Fruit fly (Drosophila melanogaster): ENCODE data around the gene CG31365.

The CG31365 gene

dm6 chr3R:23147058-23147457 is 20.8 kb upstream of the CG31365 start:
- TF ChIP-seq Dif (GFP tag; optimal IDR thresholded peaks at IDR 0.05; ENCODE audit: partially characterized antibody) = no peak
- TF ChIP-seq Abd-B (GFP tag; optimal IDR thresholded peaks at IDR 0.05) = no peak
- no peak for TF ChIP-seq brk (GFP tag; optimal IDR thresholded peaks at IDR 0.05)
- no peak for TF ChIP-seq dl (GFP tag; optimal IDR thresholded peaks at IDR 0.05; ENCODE audit: insufficient read depth in 1 of 2, partially characterized antibody in 2 of 2)
- TF ChIP-seq ey (GFP tag; optimal IDR thresholded peaks at IDR 0.05) = no peak
- no peak for TF ChIP-seq sv (GFP tag; optimal IDR thresholded peaks at IDR 0.05)
- TF ChIP-seq psq (GFP tag; optimal IDR thresholded peaks at IDR 0.05) = no peak
- no peak for TF ChIP-seq br (GFP tag; optimal IDR thresholded peaks at IDR 0.05)
- TF ChIP-seq pan (optimal IDR thresholded peaks at IDR 0.05) = no peak
- TF ChIP-seq jim (GFP tag; optimal IDR thresholded peaks at IDR 0.05) = no peak
- no peak for TF ChIP-seq h (GFP tag; optimal IDR thresholded peaks at IDR 0.05)
- no peak for TF ChIP-seq Dfd (GFP tag; optimal IDR thresholded peaks at IDR 0.05)
- TF ChIP-seq CG9705 (GFP tag; optimal IDR thresholded peaks at IDR 0.05) = no peak
- TF ChIP-seq Jra (GFP tag; optimal IDR thresholded peaks at IDR 0.05) = no peak
- TF ChIP-seq CG32264 (GFP tag; optimal IDR thresholded peaks at IDR 0.05) = no peak
- no peak for TF ChIP-seq woc (GFP tag; optimal IDR thresholded peaks at IDR 0.05)
- TF ChIP-seq HLH106 (tag; optimal IDR thresholded peaks at IDR 0.05) = no peak
- no peak for TF ChIP-seq usp (GFP tag; optimal IDR thresholded peaks at IDR 0.05)
- TF ChIP-seq dsf (GFP tag; optimal IDR thresholded peaks at IDR 0.05; ENCODE audit: borderline replicate concordance) = no peak
- no peak for TF ChIP-seq Myc (optimal IDR thresholded peaks at IDR 0.05)

- TF ChIP-seq CG32264 (GFP tag; optimal IDR thresholded peaks at IDR 0.05) (no peak), sage (GFP tag; optimal IDR thresholded peaks at IDR 0.05) (no peak), dl (GFP tag; optimal IDR thresholded peaks at IDR 0.05; ENCODE audit: insufficient read depth in 1 of 2, partially characterized antibody in 2 of 2) (no peak)
Measured at dm6 chr3R:23145681-23146080, 19.5 kb upstream of the CG31365 start.

- TF ChIP-seq Sp1 (GFP tag; optimal IDR thresholded peaks at IDR 0.05) (peak; percentile 14), Abd-B (GFP tag; optimal IDR thresholded peaks at IDR 0.05) (no peak), woc (GFP tag; optimal IDR thresholded peaks at IDR 0.05) (peak; percentile 30), ey (GFP tag; optimal IDR thresholded peaks at IDR 0.05) (peak; percentile 13), OdsH (GFP tag; optimal IDR thresholded peaks at IDR 0.05) (peak; percentile 15), Myc (optimal IDR thresholded peaks at IDR 0.05) (no peak), sv (GFP tag; optimal IDR thresholded peaks at IDR 0.05) (no peak), Rel (GFP tag; optimal IDR thresholded peaks at IDR 0.05) (no peak), Rel (tag; optimal IDR thresholded peaks at IDR 0.05) (no peak), sage (GFP tag; optimal IDR thresholded peaks at IDR 0.05) (no peak), HLH106 (tag; optimal IDR thresholded peaks at IDR 0.05) (peak; percentile 37), jim (GFP tag; optimal IDR thresholded peaks at IDR 0.05) (no peak), Dfd (GFP tag; optimal IDR thresholded peaks at IDR 0.05) (no peak), h (GFP tag; optimal IDR thresholded peaks at IDR 0.05) (peak; percentile 48), rgr (GFP tag; optimal IDR thresholded peaks at IDR 0.05) (peak; percentile 34), fru (GFP tag; optimal IDR thresholded peaks at IDR 0.05) (peak; percentile 35), psq (GFP tag; optimal IDR thresholded peaks at IDR 0.05) (peak; percentile 26)
Measured at dm6 chr3R:23144654-23145053, 18.4 kb upstream of the CG31365 start.

dm6 chr3R:23143440-23143839 is 17.2 kb upstream of the CG31365 start:
- TF ChIP-seq h (GFP tag; optimal IDR thresholded peaks at IDR 0.05) = no peak
- no peak for TF ChIP-seq Hr78 (GFP tag; optimal IDR thresholded peaks at IDR 0.05)
- TF ChIP-seq Rel (GFP tag; optimal IDR thresholded peaks at IDR 0.05) = no peak
- TF ChIP-seq Rel (tag; optimal IDR thresholded peaks at IDR 0.05) = no peak
- TF ChIP-seq dmrt93B (GFP tag; optimal IDR thresholded peaks at IDR 0.05) = no peak
- no peak for TF ChIP-seq sage (GFP tag; optimal IDR thresholded peaks at IDR 0.05)
- TF ChIP-seq Dfd (GFP tag; optimal IDR thresholded peaks at IDR 0.05) = no peak
- no peak for TF ChIP-seq jim (GFP tag; optimal IDR thresholded peaks at IDR 0.05)
- TF ChIP-seq N (GFP tag; optimal IDR thresholded peaks at IDR 0.05) = no peak
- TF ChIP-seq Myc (optimal IDR thresholded peaks at IDR 0.05) = no peak
- no peak for TF ChIP-seq sv (GFP tag; optimal IDR thresholded peaks at IDR 0.05)
- TF ChIP-seq psq (GFP tag; optimal IDR thresholded peaks at IDR 0.05) = no peak

dm6 chr3R:23141678-23142338 is 15.6 kb upstream of the CG31365 start, which contains the start of gene hh:
hh (minus strand) TSS chr3R:23141906.
- TF ChIP-seq fru (GFP tag; optimal IDR thresholded peaks at IDR 0.05) (peak; percentile 11), CG32264 (GFP tag; optimal IDR thresholded peaks at IDR 0.05) (no peak), br (GFP tag; optimal IDR thresholded peaks at IDR 0.05) (no peak), sage (GFP tag; optimal IDR thresholded peaks at IDR 0.05) (no peak), ey (GFP tag; optimal IDR thresholded peaks at IDR 0.05) (no peak), CG9705 (GFP tag; optimal IDR thresholded peaks at IDR 0.05) (no peak), Vsx2 (GFP tag; optimal IDR thresholded peaks at IDR 0.05; ENCODE audit: partially characterized antibody) (peak; percentile 63), N (GFP tag; optimal IDR thresholded peaks at IDR 0.05) (peak; percentile 50), tai (GFP tag; optimal IDR thresholded peaks at IDR 0.05) (no peak), psq (GFP tag; optimal IDR thresholded peaks at IDR 0.05) (peak; percentile 23), Hnf4 (GFP tag; optimal IDR thresholded peaks at IDR 0.05) (no peak), dsf (GFP tag; optimal IDR thresholded peaks at IDR 0.05; ENCODE audit: borderline replicate concordance) (no peak), Jra (GFP tag; optimal IDR thresholded peaks at IDR 0.05) (peak; percentile 3), dmrt93B (GFP tag; optimal IDR thresholded peaks at IDR 0.05) (no peak), pan (optimal IDR thresholded peaks at IDR 0.05) (no peak), CrebA (GFP tag; optimal IDR thresholded peaks at IDR 0.05; ENCODE audit: borderline replicate concordance) (no peak), brk (GFP tag; optimal IDR thresholded peaks at IDR 0.05) (no peak), usp (GFP tag; optimal IDR thresholded peaks at IDR 0.05) (no peak), dl (GFP tag; optimal IDR thresholded peaks at IDR 0.05; ENCODE audit: insufficient read depth in 1 of 2, partially characterized antibody in 2 of 2) (peak in 1 of 2 experiments; percentile 15), Hr78 (GFP tag; optimal IDR thresholded peaks at IDR 0.05) (no peak), Myc (optimal IDR thresholded peaks at IDR 0.05) (no peak), foxo (GFP tag; optimal IDR thresholded peaks at IDR 0.05) (no peak), h (GFP tag; optimal IDR thresholded peaks at IDR 0.05) (peak; percentile 20), Hr83 (GFP tag; optimal IDR thresholded peaks at IDR 0.05; ENCODE audit: poor library complexity, severe bottlenecking) (peak; percentile 59), Dif (GFP tag; optimal IDR thresholded peaks at IDR 0.05; ENCODE audit: partially characterized antibody) (peak; percentile 21), HLH106 (tag; optimal IDR thresholded peaks at IDR 0.05) (no peak)
